Worm (Caenorhabditis elegans) whole organism, L1 larva: ENCODE results near the gene pezo-1.

Source experiments
- dsc-1 ChIP-seq: sonication (generic microtip); optimal IDR thresholded peaks from 2 replicates; lab custom pipeline; 2016; ENCODE audit warnings: mild to moderate bottlenecking, missing genetic modification characterization, missing compliant biosample characterization
- lsy-2 ChIP-seq, 2 experiments: fragments of 150-350 bp; optimal IDR thresholded peaks; 2 replicates each; lab custom pipeline; 2014; ENCODE audit warnings: missing biosample characterization in 2 of 2, missing genetic modification characterization in 2 of 2
- mab-9 ChIP-seq: fragments of 200-800 bp; sonication (Bioruptor generic); IDR thresholded peaks from 2 replicates; pipeline ENCODE4 v1.3.6; 2022; ENCODE audit warnings: missing genetic modification reagents, missing genetic modification characterization, missing compliant biosample characterization
- nhr-12 ChIP-seq: sonication (generic microtip); optimal IDR thresholded peaks from 2 replicates; lab custom pipeline; 2017; ENCODE audit warnings: missing biosample characterization, missing genetic modification characterization
- sox-4 ChIP-seq: sonication (generic microtip); optimal IDR thresholded peaks from 2 replicates; lab custom pipeline; 2016; ENCODE audit warnings: missing genetic modification characterization, missing compliant biosample characterization

ce11 chrIV:9321039-9321851, 45.1 kb downstream of the pezo-1 start, which contains the start of the genes F49C12.12 and vha-17:
- no peak for TF ChIP-seq mab-9 (GFP tag; lab: Robert Waterston, UW)
- no peak for TF ChIP-seq nhr-12 (tag; lab: Kevin White, UChicago)
- no peak for TF ChIP-seq sox-4 (tag; lab: Kevin White, UChicago)
- TF ChIP-seq dsc-1: no peak
- TF ChIP-seq lsy-2 (tag; optimal IDR thresholded peaks at IDR 0.05; lab: Kevin White, UChicago): peak in 1 of 2 experiments; percentile 52
